Fruit fly (Drosophila melanogaster): ENCODE measurements around the gene MED17.

The MED17 gene

DNA sequence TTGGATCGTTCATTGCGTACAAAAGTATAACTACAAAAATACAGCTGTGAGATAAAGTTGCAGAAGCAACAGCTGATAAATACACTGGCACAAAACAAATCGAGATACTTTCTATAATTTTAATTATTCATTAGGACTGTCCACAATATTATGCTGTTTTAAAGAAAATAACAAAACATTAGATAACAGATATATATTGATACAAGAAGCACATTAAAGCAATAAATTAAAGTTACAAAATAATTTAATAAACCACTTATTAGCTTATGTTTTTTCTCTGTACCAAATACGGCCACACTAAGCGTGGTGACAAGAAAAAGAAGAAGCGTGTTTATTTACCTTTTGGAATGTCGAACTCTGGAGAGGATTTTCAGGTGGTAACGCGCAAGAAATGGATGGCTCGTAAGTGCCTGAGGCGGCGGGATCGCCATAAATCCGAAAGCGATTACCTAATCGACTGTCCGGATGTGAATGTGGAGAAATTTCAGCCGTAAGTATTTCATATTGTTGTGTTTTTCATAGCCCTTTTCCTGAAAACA, 31.4 kb downstream of the MED17 start, which contains the start of the genes CG7988 and CG7183 (continued):
- TF ChIP-seq CG2202 (tag; optimal IDR thresholded peaks at IDR 0.05) (peak; percentile 96), CG17186 (GFP tag; optimal IDR thresholded peaks at IDR 0.05) (peak; percentile 80), crol (GFP tag; IDR thresholded peaks at IDR 0.05) (peak; percentile 72), D19B (GFP tag; optimal IDR thresholded peaks at IDR 0.05) (peak; percentile 79), tio (GFP tag; optimal IDR thresholded peaks at IDR 0.05) (peak; percentile 96), jing (GFP tag; optimal IDR thresholded peaks at IDR 0.05) (peak; percentile 91), vfl (GFP tag; optimal IDR thresholded peaks at IDR 0.05) (peak; percentile 91), ap (GFP tag; IDR thresholded peaks at IDR 0.05) (peak; percentile 98), CG3163 (GFP tag; optimal IDR thresholded peaks at IDR 0.05) (peak; percentile 78), scrt (GFP tag; optimal IDR thresholded peaks at IDR 0.05) (peak; percentile 89), CG10543 (GFP tag; optimal IDR thresholded peaks at IDR 0.05) (peak; percentile 88), br (optimal IDR thresholded peaks at IDR 0.05) (no peak), Adf1 (GFP tag; IDR thresholded peaks at IDR 0.05) (peak; percentile 86), MESR4 (GFP tag; optimal IDR thresholded peaks at IDR 0.05) (peak; percentile 56), YL-1 (GFP tag; optimal IDR thresholded peaks at IDR 0.05) (peak; percentile 92), z (GFP tag; IDR thresholded peaks at IDR 0.05) (peak; percentile 74; the same call in 1 of the 3 replicates), jumu (GFP tag; optimal IDR thresholded peaks at IDR 0.05) (peak; percentile 93), Trl (optimal IDR thresholded peaks at IDR 0.05) (no peak), Trl (GFP tag; optimal IDR thresholded peaks at IDR 0.05) (peak; percentile 95), gem (tag; optimal IDR thresholded peaks at IDR 0.05) (peak; percentile 100), al (GFP tag; IDR thresholded peaks at IDR 0.05) (peak; percentile 98), CG6813 (GFP tag; optimal IDR thresholded peaks at IDR 0.05) (peak; percentile 84), maf-S (GFP tag; optimal IDR thresholded peaks at IDR 0.05) (peak; percentile 94), Nf-YA (GFP tag; IDR thresholded peaks at IDR 0.05) (peak; percentile 98), CG9817 (tag; optimal IDR thresholded peaks at IDR 0.05) (peak; percentile 98), CG12769 (tag; optimal IDR thresholded peaks at IDR 0.05) (peak; percentile 96), ham (GFP tag; IDR thresholded peaks at IDR 0.05) (peak; percentile 91), CG10959 (GFP tag; IDR thresholded peaks at IDR 0.05) (peak; percentile 97), CHES-1-like (GFP tag; optimal IDR thresholded peaks at IDR 0.05) (peak; percentile 93), Antp (GFP tag; optimal IDR thresholded peaks at IDR 0.05) (peak; percentile 88), rib (GFP tag; IDR thresholded peaks at IDR 0.05) (peak; percentile 97), CG11456 (GFP tag; IDR thresholded peaks at IDR 0.05) (peak; percentile 97), dm (GFP tag; optimal IDR thresholded peaks at IDR 0.05) (peak; percentile 91), CG17829 (tag; optimal IDR thresholded peaks at IDR 0.05) (peak; percentile 99), NC2α (GFP tag; optimal IDR thresholded peaks at IDR 0.05) (peak; percentile 80), ssp (GFP tag; IDR thresholded peaks at IDR 0.05) (peak; percentile 95), CG2678 (tag; optimal IDR thresholded peaks at IDR 0.05) (peak; percentile 98), CG1233 (GFP tag; optimal IDR thresholded peaks at IDR 0.05) (peak; percentile 96), otp (GFP tag; IDR thresholded peaks at IDR 0.05) (peak; percentile 97), unpg (GFP tag; optimal IDR thresholded peaks at IDR 0.05) (peak; percentile 99), Med (GFP tag) (peak; percentile 97), stc (GFP tag; IDR thresholded peaks at IDR 0.05) (peak; percentile 98), gro (GFP tag; optimal IDR thresholded peaks at IDR 0.05) (peak; percentile 86), CG1024 (GFP tag; IDR thresholded peaks at IDR 0.05) (peak; percentile 94), hbn (GFP tag; IDR thresholded peaks at IDR 0.05; ENCODE audit: partially characterized antibody) (no peak), CG10321 (GFP tag; IDR thresholded peaks at IDR 0.05) (peak; percentile 84), Hsf (GFP tag; optimal IDR thresholded peaks at IDR 0.05) (peak; percentile 98), pnt (GFP tag; optimal IDR thresholded peaks at IDR 0.05) (peak; percentile 95), CG31441 (GFP tag; IDR thresholded peaks at IDR 0.05) (peak; percentile 97), gce (GFP tag; IDR thresholded peaks at IDR 0.05) (peak; percentile 96), Opbp (GFP tag; IDR thresholded peaks at IDR 0.05; ENCODE audit: partially characterized antibody) (no peak), Myb (GFP tag; optimal IDR thresholded peaks at IDR 0.05) (peak; percentile 81)
